Worm (Caenorhabditis elegans) whole organism, young adult: ENCODE results near the gene F14D2.14.

Experiments
- ceh-100 ChIP-seq: fragments of 200-800 bp; sonication (Bioruptor generic); IDR thresholded peaks from 2 replicates; pipeline ENCODE4 v1.3.6; 2022; ENCODE audit warnings: missing genetic modification reagents, missing genetic modification characterization, missing compliant biosample characterization
- ceh-91 ChIP-seq: fragments of 200-800 bp; sonication (Bioruptor generic); IDR thresholded peaks from 2 replicates; pipeline ENCODE4 v1.3.6; 2022; ENCODE audit warnings: missing genetic modification reagents, missing genetic modification characterization, missing compliant biosample characterization
- chd-7 ChIP-seq: sonication (generic microtip); optimal IDR thresholded peaks from 2 replicates; lab custom pipeline; 2016; ENCODE audit warnings: mild to moderate bottlenecking, missing genetic modification characterization, moderate library complexity, missing compliant biosample characterization
- nfya-1 ChIP-seq: sonication (generic microtip); optimal IDR thresholded peaks from 2 replicates; lab custom pipeline; 2017; ENCODE audit warnings: antibody characterized with exemption, missing compliant biosample characterization, missing genetic modification characterization, borderline replicate concordance; ENCODE audit not compliant: insufficient read depth
- rpc-1 ChIP-seq, 2 experiments: fragments of 150-350 bp in 1 of 2; sonication (generic microtip) in 1 of 2; optimal IDR thresholded peaks; 2 replicates each; lab custom pipeline; 2014 to 2018; ENCODE audit warnings: missing biosample characterization in 1 of 2, missing genetic modification characterization in 1 of 2, missing genetic modification reagents in 1 of 2, missing genotype in 1 of 2
- ztf-18 ChIP-seq: sonication (generic microtip); optimal IDR thresholded peaks from 2 replicates; lab custom pipeline; 2016; ENCODE audit warnings: missing genotype, mild to moderate bottlenecking, missing genetic modification characterization, missing compliant biosample characterization

ce11 chrII:3344917-3345316 lies 2.9 kb downstream of the F14D2.14 start, which contains the start of gene bath-28:
- TF ChIP-seq rpc-1 (optimal IDR thresholded peaks at IDR 0.05; lab: Kevin White, UChicago) (no peak), rpc-1 (tag; optimal IDR thresholded peaks at IDR 0.05; lab: Kevin White, UChicago) (no peak), nfya-1 (tag; lab: Kevin White, UChicago) (no peak), ceh-91 (no peak), ztf-18 (tag; lab: Kevin White, UChicago) (no peak), chd-7 (tag; lab: Kevin White, UChicago) (no peak), ceh-100 (no peak)
